Worm (Caenorhabditis elegans) whole organism, L4/young adult: Measurements from ENCODE around the gene pgam-5.

Experiments
- W03F9.2 ChIP-seq: fragments of 150-350 bp; optimal IDR thresholded peaks from 2 replicates; lab custom pipeline; 2014; ENCODE audit warnings: missing biosample characterization, missing genetic modification characterization
- dao-5 ChIP-seq: sonication (generic microtip); optimal IDR thresholded peaks from 2 replicates; lab custom pipeline; 2016; ENCODE audit warnings: missing genotype, missing genetic modification characterization, moderate library complexity, missing compliant biosample characterization
- him-1 ChIP-seq: sonication (generic microtip); optimal IDR thresholded peaks from 2 replicates; lab custom pipeline; 2016; ENCODE audit warnings: missing genotype, missing genetic modification reagents, missing genetic modification characterization, missing compliant biosample characterization

- TF ChIP-seq W03F9.2 (tag; lab: Kevin White, UChicago) (no peak), him-1 (no peak), dao-5 (tag; lab: Kevin White, UChicago) (no peak)
Measured at ce11 chrII:7621513-7621912, 23.0 kb upstream of the pgam-5 start.
